Fruit fly (Drosophila melanogaster) whole organism, prepupa: ENCODE results near the gene Klc.

ENCODE experiments used
- Blimp-1 ChIP-seq: fragments of 200-800 bp; sonication (Bioruptor generic); optimal IDR thresholded peaks from 3 replicates; lab custom pipeline; 2017; ENCODE audit warnings: missing biosample characterization, missing genetic modification characterization, mild to moderate bottlenecking, moderate library complexity, missing genetic modification reagents
- CG16779 ChIP-seq: fragments of 200-800 bp; sonication (Bioruptor generic); optimal IDR thresholded peaks from 3 replicates; lab custom pipeline; 2017; ENCODE audit warnings: missing biosample characterization, mild to moderate bottlenecking, missing genetic modification characterization
- CG32006 ChIP-seq: fragments of 200-800 bp; sonication (Bioruptor generic); optimal IDR thresholded peaks from 3 replicates; lab custom pipeline; 2017; ENCODE audit warnings: missing biosample characterization, mild to moderate bottlenecking, missing genetic modification characterization
- CG6854 ChIP-seq: fragments of 200-800 bp; sonication (Bioruptor generic); optimal IDR thresholded peaks from 2 replicates; lab custom pipeline; 2017; ENCODE audit warnings: missing biosample characterization, mild to moderate bottlenecking, missing genetic modification characterization
- Ets21C ChIP-seq: fragments of 200-800 bp; sonication (Bioruptor generic); optimal IDR thresholded peaks from 3 replicates; lab custom pipeline; 2016; ENCODE audit warnings: missing biosample characterization, missing genetic modification characterization
- Hr39 ChIP-seq: fragments of 200-800 bp; sonication (Bioruptor generic); optimal IDR thresholded peaks from 2 replicates; lab custom pipeline; 2016; ENCODE audit warnings: missing biosample characterization, missing genetic modification characterization
- Lpt ChIP-seq: fragments of 200-800 bp; sonication (Bioruptor generic); optimal IDR thresholded peaks from 3 replicates; lab custom pipeline; 2016; ENCODE audit warnings: missing biosample characterization, missing genetic modification characterization
- Met ChIP-seq: fragments of 200-800 bp; sonication (Bioruptor generic); optimal IDR thresholded peaks from 3 replicates; lab custom pipeline; 2016; ENCODE audit warnings: missing biosample characterization, missing genetic modification characterization
- OdsH ChIP-seq: fragments of 200-800 bp; sonication (Bioruptor generic); optimal IDR thresholded peaks from 3 replicates; lab custom pipeline; 2016; ENCODE audit warnings: missing biosample characterization, missing genetic modification characterization
- fd85E ChIP-seq: fragments of 200-800 bp; sonication (Bioruptor generic); optimal IDR thresholded peaks from 3 replicates; lab custom pipeline; 2016; ENCODE audit warnings: missing biosample characterization, missing genetic modification characterization
- spab ChIP-seq: fragments of 200-800 bp; sonication (Bioruptor generic); optimal IDR thresholded peaks from 2 replicates; lab custom pipeline; 2017; ENCODE audit warnings: missing biosample characterization, mild to moderate bottlenecking, missing genetic modification characterization, missing genetic modification reagents
- svp ChIP-seq: fragments of 200-800 bp; sonication (Bioruptor generic); peaks from one replicate; lab custom pipeline; 2016; ENCODE audit warnings: missing biosample characterization, missing genetic modification characterization

- TF ChIP-seq Met (GFP tag; lab: Kevin White, UChicago) (no peak), Hr39 (GFP tag; lab: Kevin White, UChicago) (no peak), spab (no peak), CG6854 (GFP tag; lab: Kevin White, UChicago) (no peak), CG16779 (tag; lab: Kevin White, UChicago) (no peak), fd85E (GFP tag; lab: Kevin White, UChicago) (no peak), CG32006 (GFP tag; lab: Kevin White, UChicago) (no peak), OdsH (GFP tag; lab: Kevin White, UChicago) (no peak), Blimp-1 (GFP tag; lab: Kevin White, UChicago) (no peak), Lpt (no peak), Ets21C (GFP tag; lab: Kevin White, UChicago) (no peak), svp (GFP tag; lab: Kevin White, UChicago) (no peak)
Observed at dm6 chr3L:12716661-12717060, 33.2 kb downstream of the Klc start.
